Fruit fly (Drosophila melanogaster) whole organism, adult: ENCODE results near the gene CG6277.
A peak's percentile ranks its signal among the peaks of the same experiment; 100 is the strongest.

Experiments
- CG12768 ChIP-seq: fragments of 200-800 bp; sonication (Bioruptor generic); optimal IDR thresholded peaks from 2 replicates; lab custom pipeline; 2017; ENCODE audit warnings: missing biosample characterization, missing genetic modification characterization, mild to moderate bottlenecking, moderate library complexity, missing genetic modification reagents
- CG1620 ChIP-seq: fragments of 200-800 bp; sonication (Bioruptor generic); optimal IDR thresholded peaks from 2 replicates; lab custom pipeline; 2016; ENCODE audit warnings: missing biosample characterization, missing genetic modification characterization
- CG33017 ChIP-seq: fragments of 200-800 bp; sonication (Bioruptor generic); optimal IDR thresholded peaks from 2 replicates; lab custom pipeline; 2018; ENCODE audit warnings: missing biosample characterization, mild to moderate bottlenecking, missing genetic modification characterization, moderate library complexity
- CG5204 ChIP-seq: fragments of 200-800 bp; sonication (Bioruptor generic); optimal IDR thresholded peaks from 2 replicates; lab custom pipeline; 2016; ENCODE audit warnings: missing biosample characterization, missing genetic modification characterization
- CG7045 ChIP-seq: fragments of 200-800 bp; sonication (Bioruptor generic); optimal IDR thresholded peaks from 2 replicates; lab custom pipeline; 2017; ENCODE audit warnings: missing biosample characterization, mild to moderate bottlenecking, missing genetic modification characterization
- Clk ChIP-seq: fragments of 200-800 bp; sonication (Bioruptor generic); optimal IDR thresholded peaks from 2 replicates; lab custom pipeline; 2017; ENCODE audit warnings: missing biosample characterization, missing genetic modification characterization
- Mnt ChIP-seq: fragments of 200-800 bp; sonication (Bioruptor generic); optimal IDR thresholded peaks from 2 replicates; lab custom pipeline; 2016; ENCODE audit warnings: missing biosample characterization, mild to moderate bottlenecking, missing genetic modification characterization
- bab1 ChIP-seq: fragments of 200-800 bp; sonication (Bioruptor generic); optimal IDR thresholded peaks from 3 replicates; lab custom pipeline; 2019; ENCODE audit warnings: missing biosample characterization, mild to moderate bottlenecking, missing genetic modification characterization, moderate library complexity
- cic ChIP-seq: fragments of 200-800 bp; sonication (Bioruptor generic); optimal IDR thresholded peaks from 2 replicates; lab custom pipeline; 2017; ENCODE audit warnings: missing biosample characterization, mild to moderate bottlenecking, missing genetic modification characterization, moderate library complexity
- kay ChIP-seq: fragments of 200-800 bp; sonication (Bioruptor generic); peaks from one replicate; lab custom pipeline; 2016; ENCODE audit warnings: missing biosample characterization, missing genetic modification characterization, borderline replicate concordance
- ovo ChIP-seq: fragments of 200-800 bp; sonication (Bioruptor generic); optimal IDR thresholded peaks from 2 replicates; lab custom pipeline; 2016; ENCODE audit warnings: missing biosample characterization, missing genetic modification characterization
- tj ChIP-seq: fragments of 200-800 bp; sonication (Bioruptor generic); optimal IDR thresholded peaks from 3 replicates; lab custom pipeline; 2017; ENCODE audit warnings: missing biosample characterization, mild to moderate bottlenecking, missing genetic modification characterization, moderate library complexity
- toe ChIP-seq: fragments of 200-800 bp; sonication (Bioruptor generic); optimal IDR thresholded peaks from 2 replicates; lab custom pipeline; 2016; ENCODE audit warnings: missing biosample characterization, missing genetic modification characterization

DNA sequence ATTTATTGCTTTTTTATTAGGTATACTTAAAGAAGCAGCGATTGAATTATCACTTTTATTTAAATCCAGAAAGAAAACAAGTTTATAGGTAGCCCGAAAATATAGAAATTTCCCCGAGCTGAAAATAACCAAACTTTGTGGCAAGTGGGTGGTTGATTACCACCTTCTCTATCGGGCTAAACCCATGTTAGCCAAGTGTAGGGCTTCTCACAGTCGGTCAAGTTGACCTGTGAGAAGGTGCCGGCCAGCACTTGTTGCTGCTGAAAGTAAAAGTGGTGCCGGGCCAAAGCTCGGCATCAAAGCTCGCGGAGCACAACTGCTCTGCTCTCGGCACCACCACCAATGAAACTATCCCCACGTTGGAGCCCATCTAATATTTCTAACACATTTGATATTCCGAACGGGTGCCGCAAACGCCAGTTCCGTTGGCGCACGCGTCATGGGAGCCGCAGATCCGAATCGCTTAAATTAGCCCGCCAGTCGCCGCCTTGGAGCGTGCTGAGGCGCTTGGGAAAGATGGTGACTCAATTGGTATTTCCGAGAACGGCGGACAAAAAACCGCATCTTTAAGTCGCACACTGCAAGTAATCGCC, 48.0 kb upstream of the CG6277 start:
- TF ChIP-seq ovo (GFP tag; lab: Kevin White, UChicago): no peak
- TF ChIP-seq CG5204 (GFP tag; lab: Kevin White, UChicago): no peak
- TF ChIP-seq CG7045 (GFP tag; lab: Kevin White, UChicago): no peak
- TF ChIP-seq Mnt: no peak
- no peak for TF ChIP-seq Clk (GFP tag; lab: Kevin White, UChicago)
- no peak for TF ChIP-seq toe (GFP tag; lab: Kevin White, UChicago)
- TF ChIP-seq CG33017 (tag; lab: Kevin White, UChicago): no peak
- TF ChIP-seq CG1620 (GFP tag; lab: Kevin White, UChicago): no peak
- peak; percentile 69 for TF ChIP-seq kay (GFP tag; lab: Kevin White, UChicago)
- no peak for TF ChIP-seq bab1 (GFP tag; lab: Kevin White, UChicago)
- TF ChIP-seq cic: no peak
- TF ChIP-seq CG12768 (GFP tag; lab: Kevin White, UChicago): peak; percentile 14
- no peak for TF ChIP-seq tj (GFP tag; lab: Kevin White, UChicago)
